Worm (Caenorhabditis elegans): Measurements from ENCODE around the gene sfxn-5.
A peak's percentile ranks its signal among the peaks of the same experiment; 100 is the strongest.

sfxn-5 gene

DNA sequence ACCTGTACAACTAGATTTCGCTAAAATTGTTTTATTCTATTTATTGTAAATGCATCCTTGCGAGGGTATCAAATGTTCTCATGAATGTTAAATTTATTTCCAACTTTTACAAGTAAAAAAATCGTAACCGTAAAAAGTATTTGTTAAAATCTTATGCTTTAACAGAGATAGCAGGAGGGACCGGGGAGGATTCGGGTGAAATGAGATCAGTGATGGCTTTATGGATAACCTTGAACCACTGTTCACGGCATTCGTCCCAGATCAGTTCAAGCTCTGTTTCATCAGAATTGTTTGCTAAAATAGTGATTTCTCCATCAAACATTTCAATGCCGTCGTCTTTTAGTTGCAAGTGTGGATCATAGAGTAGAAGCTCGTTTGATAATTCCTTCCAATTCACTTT is 36.3 kb upstream of the sfxn-5 start:
- no peak for TF ChIP-seq pag-3 (tag; optimal IDR thresholded peaks at IDR 0.05; ENCODE audit: borderline replicate concordance, insufficient read depth)
- TF ChIP-seq grh-1 (GFP tag; IDR thresholded peaks at IDR 0.05): no peak
- no peak for TF ChIP-seq nhr-19 (GFP tag; conservative IDR thresholded peaks at IDR 0.05)
- TF ChIP-seq unc-130 (tag; optimal IDR thresholded peaks at IDR 0.05): no peak
- TF ChIP-seq egl-13 (tag; optimal IDR thresholded peaks at IDR 0.05): no peak
- no peak for TF ChIP-seq unc-98 (GFP tag; IDR thresholded peaks at IDR 0.05)
- TF ChIP-seq pqm-1 (tag; optimal IDR thresholded peaks at IDR 0.05): no peak
- no peak for TF ChIP-seq nhr-90 (tag; optimal IDR thresholded peaks at IDR 0.05; ENCODE audit: poor library complexity)
- TF ChIP-seq lsy-2 (tag; optimal IDR thresholded peaks at IDR 0.05): no peak
- TF ChIP-seq xbp-1 (tag; optimal IDR thresholded peaks at IDR 0.05): no peak
- TF ChIP-seq ceh-90 (tag; optimal IDR thresholded peaks at IDR 0.05): no peak
- TF ChIP-seq zip-4 (GFP tag; optimal IDR thresholded peaks at IDR 0.05): no peak
- TF ChIP-seq pax-3 (tag; optimal IDR thresholded peaks at IDR 0.05): no peak
- no peak for TF ChIP-seq C34B4.2 (tag; optimal IDR thresholded peaks at IDR 0.05)

DNA sequence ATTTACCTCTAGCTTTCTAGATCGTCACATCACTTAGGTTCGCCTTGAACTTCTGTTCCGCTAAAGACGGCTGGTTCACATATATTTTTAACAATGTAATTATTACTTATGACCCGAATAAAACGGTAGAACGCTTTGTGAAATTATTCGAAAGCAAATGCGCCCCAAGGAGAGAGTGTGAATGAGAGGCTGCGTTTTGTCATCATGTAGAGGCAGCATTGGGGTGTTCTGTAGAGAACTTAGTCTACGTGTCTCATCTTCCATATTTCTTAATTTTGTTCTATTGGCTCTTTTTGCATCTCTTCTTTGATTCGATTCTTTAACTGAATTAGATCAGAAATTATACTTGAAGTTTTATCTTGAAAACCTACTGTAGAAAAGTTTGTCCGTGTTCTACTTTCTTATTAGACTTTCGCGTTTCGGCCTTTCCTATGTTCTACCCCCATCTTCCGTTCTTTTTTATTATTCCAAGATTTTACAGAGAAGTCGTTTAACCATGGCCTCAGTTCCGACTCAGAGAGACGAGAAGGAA is 33.2 kb upstream of the sfxn-5 start, which contains the start of gene cdc-48.2:
TSS of gene cdc-48.2 (plus strand) at position 482 of the 532 bp plus-strand sequence.
- TF ChIP-seq lin-35 (GFP tag; optimal IDR thresholded peaks at IDR 0.05) (peak; percentile 5 to 30), fkh-10 (GFP tag; optimal IDR thresholded peaks at IDR 0.05) (no peak), unc-30 (tag; optimal IDR thresholded peaks at IDR 0.05) (no peak), nhr-85 (tag) (no peak), ceh-82 (tag; optimal IDR thresholded peaks at IDR 0.05) (no peak), tlp-1 (tag; optimal IDR thresholded peaks at IDR 0.05) (no peak), aly-2 (tag; optimal IDR thresholded peaks at IDR 0.05) (no peak), blmp-1 (tag; optimal IDR thresholded peaks at IDR 0.05) (peak; percentile 36), pag-3 (tag; optimal IDR thresholded peaks at IDR 0.05; ENCODE audit: borderline replicate concordance, insufficient read depth) (no peak), aha-1 (tag; optimal IDR thresholded peaks at IDR 0.05) (no peak), fkh-8 (tag; optimal IDR thresholded peaks at IDR 0.05) (no peak), efl-1 (optimal IDR thresholded peaks at IDR 0.05) (no peak), efl-1 (GFP tag; optimal IDR thresholded peaks at IDR 0.05 in 1 of 2) (peak; percentile 5 to 10), C16A3.4 (tag; optimal IDR thresholded peaks at IDR 0.05) (no peak), fkh-4 (tag; optimal IDR thresholded peaks at IDR 0.05; ENCODE audit: borderline replicate concordance) (no peak), grh-1 (GFP tag; IDR thresholded peaks at IDR 0.05) (no peak), dsc-1 (tag; optimal IDR thresholded peaks at IDR 0.05) (no peak), elt-3 (tag; optimal IDR thresholded peaks at IDR 0.05) (no peak), nhr-28 (tag; optimal IDR thresholded peaks at IDR 0.05) (no peak), egl-13 (tag; optimal IDR thresholded peaks at IDR 0.05) (no peak), nhr-12 (tag; optimal IDR thresholded peaks at IDR 0.05) (no peak), alr-1 (tag; optimal IDR thresholded peaks at IDR 0.05; ENCODE audit: borderline replicate concordance) (no peak), lir-3 (tag; optimal IDR thresholded peaks at IDR 0.05; ENCODE audit: poor library complexity) (no peak), lin-14 (GFP tag; optimal IDR thresholded peaks at IDR 0.05) (peak; percentile 4), dpl-1 (GFP tag; optimal IDR thresholded peaks at IDR 0.05) (peak in 1 of 3 experiments; percentile 4), ceh-88 (GFP tag; IDR thresholded peaks at IDR 0.05) (no peak), skn-1 (tag; optimal IDR thresholded peaks at IDR 0.05) (peak; percentile 96), lsy-2 (tag; optimal IDR thresholded peaks at IDR 0.05) (peak in 1 of 2 experiments; percentile 36)

DNA sequence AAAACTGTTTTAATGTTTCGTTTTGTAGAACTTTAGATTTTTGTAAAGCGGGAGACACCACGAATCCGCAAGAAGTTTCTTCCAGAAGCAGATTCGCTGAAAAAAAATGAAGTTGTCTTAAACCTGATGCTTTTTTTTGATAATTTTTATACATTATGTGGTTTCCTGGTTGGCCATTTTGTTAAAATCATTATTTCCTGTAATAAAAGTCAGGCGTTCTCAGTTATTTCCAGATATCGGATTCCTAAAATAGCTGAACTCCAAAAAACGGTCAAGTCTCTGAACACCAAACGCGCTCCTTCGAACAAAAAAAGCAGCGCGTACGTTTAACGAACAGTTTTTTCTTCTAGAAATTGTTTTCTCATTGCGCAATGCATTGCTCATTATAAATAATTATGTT is 32.5 kb upstream of the sfxn-5 start:
- no peak for TF ChIP-seq jun-1 (tag; optimal IDR thresholded peaks at IDR 0.05)
- TF ChIP-seq ceh-8 (GFP tag; optimal IDR thresholded peaks at IDR 0.05): no peak
- peak; percentile 47 to 70 (median 65) for TF ChIP-seq dpl-1 (GFP tag; optimal IDR thresholded peaks at IDR 0.05)
- no peak for TF ChIP-seq nhr-76 (tag; optimal IDR thresholded peaks at IDR 0.05)
- no peak for TF ChIP-seq aly-2 (tag; optimal IDR thresholded peaks at IDR 0.05)
- no peak for TF ChIP-seq vab-15 (tag; optimal IDR thresholded peaks at IDR 0.05)
- TF ChIP-seq lin-13 (GFP tag; optimal IDR thresholded peaks at IDR 0.05): peak; percentile 34
- no peak for TF ChIP-seq ets-5 (GFP tag; IDR thresholded peaks at IDR 0.05)
- no peak for TF ChIP-seq irx-1 (tag; optimal IDR thresholded peaks at IDR 0.05)
- no peak for TF ChIP-seq unc-98 (GFP tag; IDR thresholded peaks at IDR 0.05)
- no peak for TF ChIP-seq fkh-4 (tag; optimal IDR thresholded peaks at IDR 0.05; ENCODE audit: borderline replicate concordance)
- TF ChIP-seq unc-86 (tag; optimal IDR thresholded peaks at IDR 0.05): no peak
- no peak for TF ChIP-seq lin-15B (tag; optimal IDR thresholded peaks at IDR 0.05)
- peak; percentile 42 for TF ChIP-seq snu-23 (GFP tag; optimal IDR thresholded peaks at IDR 0.05)
- TF ChIP-seq rnt-1 (tag; optimal IDR thresholded peaks at IDR 0.05): no peak
- TF ChIP-seq skn-1 (tag; optimal IDR thresholded peaks at IDR 0.05): peak; percentile 33
- peak; percentile 23 for TF ChIP-seq nhr-47 (tag; optimal IDR thresholded peaks at IDR 0.05)
- TF ChIP-seq nhr-237 (tag; optimal IDR thresholded peaks at IDR 0.05): peak; percentile 35

Data from whole organism, L1 larva.